Fruit fly (Drosophila melanogaster) whole organism, adult: ENCODE results near the gene CG13306.

ENCODE experiments used
- CG11617 ChIP-seq: fragments of 200-800 bp; sonication (Bioruptor generic); optimal IDR thresholded peaks from 2 replicates; lab custom pipeline; 2017; ENCODE audit warnings: mild to moderate bottlenecking, missing biosample characterization, missing genetic modification reagents, missing genetic modification characterization
- CG12768 ChIP-seq: fragments of 200-800 bp; sonication (Bioruptor generic); optimal IDR thresholded peaks from 2 replicates; lab custom pipeline; 2017; ENCODE audit warnings: missing biosample characterization, missing genetic modification characterization, mild to moderate bottlenecking, moderate library complexity, missing genetic modification reagents
- CG14711 ChIP-seq: fragments of 200-800 bp; sonication (Bioruptor generic); optimal IDR thresholded peaks from 2 replicates; lab custom pipeline; 2018; ENCODE audit warnings: missing biosample characterization, mild to moderate bottlenecking, missing genetic modification characterization, moderate library complexity
- CG1620 ChIP-seq: fragments of 200-800 bp; sonication (Bioruptor generic); optimal IDR thresholded peaks from 2 replicates; lab custom pipeline; 2016; ENCODE audit warnings: missing biosample characterization, missing genetic modification characterization
- CG33017 ChIP-seq: fragments of 200-800 bp; sonication (Bioruptor generic); optimal IDR thresholded peaks from 2 replicates; lab custom pipeline; 2018; ENCODE audit warnings: missing biosample characterization, mild to moderate bottlenecking, missing genetic modification characterization, moderate library complexity
- CG5204 ChIP-seq: fragments of 200-800 bp; sonication (Bioruptor generic); optimal IDR thresholded peaks from 2 replicates; lab custom pipeline; 2016; ENCODE audit warnings: missing biosample characterization, missing genetic modification characterization
- CG7045 ChIP-seq: fragments of 200-800 bp; sonication (Bioruptor generic); optimal IDR thresholded peaks from 2 replicates; lab custom pipeline; 2017; ENCODE audit warnings: missing biosample characterization, mild to moderate bottlenecking, missing genetic modification characterization
- CG7101 ChIP-seq: fragments of 200-800 bp; sonication (Bioruptor generic); optimal IDR thresholded peaks from 2 replicates; lab custom pipeline; 2018; ENCODE audit warnings: missing biosample characterization, mild to moderate bottlenecking, missing genetic modification characterization, moderate library complexity
- Clk ChIP-seq: fragments of 200-800 bp; sonication (Bioruptor generic); optimal IDR thresholded peaks from 2 replicates; lab custom pipeline; 2017; ENCODE audit warnings: missing biosample characterization, missing genetic modification characterization
- Crg-1 ChIP-seq: fragments of 200-800 bp; sonication (Bioruptor generic); optimal IDR thresholded peaks from 2 replicates; lab custom pipeline; 2016; ENCODE audit warnings: missing biosample characterization, missing genetic modification characterization
- Hr96 ChIP-seq: fragments of 200-800 bp; sonication (Bioruptor generic); optimal IDR thresholded peaks from 2 replicates; lab custom pipeline; 2016; ENCODE audit warnings: missing biosample characterization, missing genetic modification characterization
- Mnt ChIP-seq: fragments of 200-800 bp; sonication (Bioruptor generic); optimal IDR thresholded peaks from 2 replicates; lab custom pipeline; 2016; ENCODE audit warnings: missing biosample characterization, mild to moderate bottlenecking, missing genetic modification characterization
- bab1 ChIP-seq: fragments of 200-800 bp; sonication (Bioruptor generic); optimal IDR thresholded peaks from 3 replicates; lab custom pipeline; 2019; ENCODE audit warnings: missing biosample characterization, mild to moderate bottlenecking, missing genetic modification characterization, moderate library complexity
- cic ChIP-seq: fragments of 200-800 bp; sonication (Bioruptor generic); optimal IDR thresholded peaks from 2 replicates; lab custom pipeline; 2017; ENCODE audit warnings: missing biosample characterization, mild to moderate bottlenecking, missing genetic modification characterization, moderate library complexity
- cnc ChIP-seq, 2 experiments: fragments of >200 bp; optimal IDR thresholded peaks; 2 replicates each; lab custom pipeline; 2017
- kay ChIP-seq: fragments of 200-800 bp; sonication (Bioruptor generic); peaks from one replicate; lab custom pipeline; 2016; ENCODE audit warnings: missing biosample characterization, missing genetic modification characterization, borderline replicate concordance
- ovo ChIP-seq: fragments of 200-800 bp; sonication (Bioruptor generic); optimal IDR thresholded peaks from 2 replicates; lab custom pipeline; 2016; ENCODE audit warnings: missing biosample characterization, missing genetic modification characterization
- pad ChIP-seq: fragments of 200-800 bp; sonication (Bioruptor generic); optimal IDR thresholded peaks from 3 replicates; lab custom pipeline; 2017; ENCODE audit warnings: missing biosample characterization, missing genetic modification characterization, mild to moderate bottlenecking, moderate library complexity, missing genetic modification reagents
- tj ChIP-seq: fragments of 200-800 bp; sonication (Bioruptor generic); optimal IDR thresholded peaks from 3 replicates; lab custom pipeline; 2017; ENCODE audit warnings: missing biosample characterization, mild to moderate bottlenecking, missing genetic modification characterization, moderate library complexity
- toe ChIP-seq: fragments of 200-800 bp; sonication (Bioruptor generic); optimal IDR thresholded peaks from 2 replicates; lab custom pipeline; 2016; ENCODE audit warnings: missing biosample characterization, missing genetic modification characterization

Gene CG13306

dm6 chr3L:8780723-8781296 is 31.3 kb upstream of the CG13306 start:
- TF ChIP-seq kay (GFP tag; lab: Kevin White, UChicago): peak; percentile 52
- no peak for TF ChIP-seq toe

DNA sequence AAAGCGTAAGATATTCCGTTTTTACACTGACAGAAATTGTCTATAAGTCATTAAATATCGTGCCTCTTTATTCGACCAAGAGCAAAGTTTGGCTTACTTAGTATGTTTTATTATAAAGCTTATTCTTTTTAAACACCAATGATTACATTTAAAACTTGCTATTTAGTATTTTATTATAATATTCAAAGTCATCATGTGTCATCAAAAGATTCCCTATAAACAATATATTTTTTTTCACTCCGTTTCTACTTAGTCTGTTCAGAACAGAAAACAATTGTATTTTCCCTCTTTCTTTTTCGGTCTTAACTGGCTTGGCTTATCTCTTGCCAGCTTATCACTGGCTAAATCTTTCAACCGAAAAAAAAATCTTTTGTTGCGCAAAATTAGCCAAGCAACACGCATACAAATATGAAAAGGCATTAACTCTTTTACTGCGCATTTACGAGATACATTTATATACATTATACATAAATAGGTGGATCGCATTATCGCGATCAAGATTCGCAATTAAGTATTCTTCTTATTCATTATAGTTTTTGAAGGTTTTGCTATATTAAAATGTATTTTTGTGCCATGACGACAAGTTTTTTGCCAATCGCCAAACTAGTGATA is 27.9 kb upstream of the CG13306 start:
- peak; percentile 89 for TF ChIP-seq kay (GFP tag; lab: Kevin White, UChicago)
- TF ChIP-seq CG14711: no peak

DNA sequence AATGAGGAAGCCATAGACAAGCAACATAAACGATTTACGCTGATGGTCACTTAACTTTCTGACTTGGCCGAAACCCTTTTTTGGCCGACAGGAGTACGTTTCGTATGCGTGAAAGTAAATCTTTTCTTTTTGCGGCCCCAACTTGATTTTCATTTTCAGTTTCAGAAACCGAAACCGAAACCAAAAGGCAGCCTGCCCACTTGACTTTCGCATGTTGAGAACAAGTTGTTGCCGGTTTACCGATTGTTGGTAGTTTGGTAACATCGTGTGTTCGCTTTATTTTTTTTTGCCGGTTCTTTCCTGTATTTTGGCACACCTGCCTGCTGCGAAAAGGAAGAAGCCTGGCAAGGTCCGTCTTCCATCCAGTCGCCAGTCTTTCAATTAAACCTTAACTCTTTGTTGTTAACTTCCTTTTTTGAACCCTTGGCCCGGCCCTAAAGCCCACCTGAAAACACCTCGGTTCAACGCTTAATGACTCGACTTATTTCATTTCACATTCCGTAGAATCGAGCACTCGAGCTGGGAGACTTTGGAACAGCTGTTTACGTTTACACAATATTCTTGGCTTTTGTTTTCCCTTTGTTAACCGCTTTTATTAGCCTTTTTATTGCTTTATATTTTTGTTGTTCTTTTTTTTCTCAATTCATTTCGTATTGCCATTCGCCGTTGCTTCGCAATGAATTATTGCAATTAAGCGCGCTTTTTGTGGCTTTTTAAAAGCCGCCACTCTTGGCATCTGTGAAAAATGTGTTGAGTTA is 25.6 kb upstream of the CG13306 start:
- TF ChIP-seq Mnt (GFP tag; lab: Kevin White, UChicago): no peak
- TF ChIP-seq kay (GFP tag; lab: Kevin White, UChicago): peak; percentile 52
- peak; percentile 16 for TF ChIP-seq Crg-1 (GFP tag; lab: Kevin White, UChicago)
- peak; percentile 86 for TF ChIP-seq tj (GFP tag; lab: Kevin White, UChicago)
- peak; percentile 27 for TF ChIP-seq bab1 (GFP tag; lab: Kevin White, UChicago)

DNA sequence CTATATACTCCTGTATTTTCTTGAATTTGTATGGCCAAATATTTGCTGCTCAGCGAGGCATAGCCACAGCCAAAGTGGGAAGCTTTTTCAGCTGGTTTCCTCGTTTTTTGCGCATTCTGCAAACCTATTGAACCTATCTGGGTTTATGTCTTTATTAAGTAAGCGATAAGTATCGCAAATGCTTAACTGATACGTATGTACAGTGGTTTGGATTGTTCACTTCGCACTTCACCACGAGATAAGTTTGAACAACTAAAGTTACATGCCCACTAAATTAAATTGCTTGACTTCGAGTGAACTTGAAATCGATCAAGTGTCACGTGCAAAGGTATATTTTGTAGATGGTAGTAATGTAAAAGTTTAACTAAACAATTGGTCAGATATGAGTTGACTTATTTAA is 24.2 kb upstream of the CG13306 start:
- TF ChIP-seq Mnt (GFP tag; lab: Kevin White, UChicago) (peak; percentile 6), cnc (optimal IDR thresholded peaks at IDR 0.05; lab: Kevin White, UChicago) (no peak), kay (GFP tag; lab: Kevin White, UChicago) (peak; percentile 64)

dm6 chr3L:8772998-8773684 is 23.6 kb upstream of the CG13306 start:
- TF ChIP-seq bab1 (GFP tag; lab: Kevin White, UChicago): peak; percentile 89
- no peak for TF ChIP-seq tj (GFP tag; lab: Kevin White, UChicago)

dm6 chr3L:8770616-8771229 is 21.2 kb upstream of the CG13306 start:
- TF ChIP-seq CG33017 (tag; lab: Kevin White, UChicago) (no peak), cic (GFP tag; lab: Kevin White, UChicago) (no peak), kay (GFP tag; lab: Kevin White, UChicago) (no peak), tj (GFP tag; lab: Kevin White, UChicago) (no peak), Clk (no peak), toe (no peak), CG12768 (GFP tag; lab: Kevin White, UChicago) (no peak), CG1620 (GFP tag; lab: Kevin White, UChicago) (no peak), Hr96 (no peak), ovo (GFP tag; lab: Kevin White, UChicago) (no peak)

DNA sequence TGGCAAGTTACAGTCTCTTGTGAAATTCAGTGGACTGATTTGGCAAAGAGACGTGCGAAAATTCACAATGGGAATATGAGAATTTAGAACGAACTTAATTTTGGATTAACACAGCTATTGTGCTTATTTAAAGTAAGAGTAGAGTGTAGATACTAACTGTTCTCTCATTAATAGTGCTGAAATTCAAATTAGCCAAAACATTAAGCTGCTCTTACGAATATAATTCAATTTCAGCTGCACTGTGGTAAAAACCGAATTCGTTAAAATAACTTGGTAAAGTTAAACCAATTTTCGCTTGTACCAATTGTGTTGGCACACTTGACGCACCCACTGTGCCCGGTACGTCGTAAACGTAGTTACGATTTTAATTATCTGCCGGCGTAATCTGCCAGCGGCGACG is 18.4 kb upstream of the CG13306 start:
- TF ChIP-seq cnc (optimal IDR thresholded peaks at IDR 0.05; lab: Kevin White, UChicago) (no peak), ovo (GFP tag; lab: Kevin White, UChicago) (peak; percentile 19), CG7101 (tag; lab: Kevin White, UChicago) (peak; percentile 76), CG14711 (peak; percentile 64), Hr96 (peak; percentile 76), CG1620 (GFP tag; lab: Kevin White, UChicago) (peak; percentile 43), toe (peak; percentile 77), tj (GFP tag; lab: Kevin White, UChicago) (peak; percentile 44), Clk (peak; percentile 68), CG12768 (GFP tag; lab: Kevin White, UChicago) (peak; percentile 88), kay (GFP tag; lab: Kevin White, UChicago) (peak; percentile 83), Crg-1 (GFP tag; lab: Kevin White, UChicago) (peak; percentile 83), CG5204 (peak; percentile 84), cic (GFP tag; lab: Kevin White, UChicago) (peak; percentile 46), Mnt (GFP tag; lab: Kevin White, UChicago) (peak; percentile 50), CG33017 (tag; lab: Kevin White, UChicago) (peak; percentile 82), CG11617 (peak; percentile 88), bab1 (GFP tag; lab: Kevin White, UChicago) (peak; percentile 96), CG7045 (GFP tag; lab: Kevin White, UChicago) (peak; percentile 84), pad (GFP tag; lab: Kevin White, UChicago) (peak; percentile 63)
